Worm (Caenorhabditis elegans) whole organism, L4/young adult: ENCODE measurements around the gene C35D10.7.

Experiments used
- W03F9.2 ChIP-seq: fragments of 150-350 bp; optimal IDR thresholded peaks from 2 replicates; lab custom pipeline; 2014; ENCODE audit warnings: missing biosample characterization, missing genetic modification characterization
- dao-5 ChIP-seq: sonication (generic microtip); optimal IDR thresholded peaks from 2 replicates; lab custom pipeline; 2016; ENCODE audit warnings: missing genotype, missing genetic modification characterization, moderate library complexity, missing compliant biosample characterization
- him-1 ChIP-seq: sonication (generic microtip); optimal IDR thresholded peaks from 2 replicates; lab custom pipeline; 2016; ENCODE audit warnings: missing genotype, missing genetic modification reagents, missing genetic modification characterization, missing compliant biosample characterization

Gene C35D10.7

DNA sequence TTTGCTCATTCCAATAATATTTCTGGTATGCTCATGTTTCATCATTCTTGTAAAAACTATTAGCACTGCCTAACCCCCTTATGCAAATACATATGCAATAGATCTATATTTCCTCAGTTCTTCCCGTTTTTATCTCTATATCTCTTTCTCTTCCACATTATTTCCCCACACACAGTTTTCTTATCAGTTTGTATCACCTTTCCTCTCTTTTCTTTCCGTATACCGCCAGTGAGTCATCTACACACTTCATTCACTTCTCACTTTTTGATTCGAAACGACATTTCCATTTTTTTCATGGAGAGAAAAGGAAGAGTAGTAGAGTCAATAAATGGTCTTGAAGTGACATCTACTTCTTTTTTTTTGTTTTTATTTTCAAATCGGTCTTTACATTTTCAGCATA is 50.4 kb downstream of the C35D10.7 start:
- no peak for TF ChIP-seq dao-5 (tag; lab: Kevin White, UChicago)
- no peak for TF ChIP-seq W03F9.2 (tag; lab: Kevin White, UChicago)
- no peak for TF ChIP-seq him-1 (tag; lab: Kevin White, UChicago)

ce11 chrIII:4906896-4907295 is 50.9 kb downstream of the C35D10.7 start, which contains the start of gene rom-1:
rom-1 (plus strand) TSS chrIII:4907196.
- no peak for TF ChIP-seq W03F9.2 (tag; lab: Kevin White, UChicago)
- no peak for TF ChIP-seq him-1 (tag; lab: Kevin White, UChicago)
- TF ChIP-seq dao-5 (tag; lab: Kevin White, UChicago), result no peak
